Worm (Caenorhabditis elegans) whole organism, young adult: Measurements from ENCODE around the gene dnj-24.

Experiments
- C17E4.6 ChIP-seq: fragments of 200-800 bp; sonication (Bioruptor generic); IDR thresholded peaks from 2 replicates; pipeline ENCODE4 v1.3.6; 2022; ENCODE audit warnings: missing genetic modification reagents, missing genetic modification characterization, missing compliant biosample characterization
- D2030.7 ChIP-seq: fragments of 200-800 bp; sonication (Bioruptor generic); IDR thresholded peaks from 2 replicates; pipeline ENCODE4 v1.3.6; 2022; ENCODE audit warnings: missing genetic modification reagents, missing genetic modification characterization, missing compliant biosample characterization
- F23B12.7 ChIP-seq: sonication (generic microtip); optimal IDR thresholded peaks from 2 replicates; lab custom pipeline; 2017; ENCODE audit warnings: missing genetic modification characterization, mild to moderate bottlenecking, missing compliant biosample characterization, antibody characterized with exemption, moderate library complexity; ENCODE audit not compliant: insufficient read depth
- F55B11.4 ChIP-seq: sonication (generic microtip); optimal IDR thresholded peaks from 2 replicates; lab custom pipeline; 2016; ENCODE audit warnings: missing compliant biosample characterization, missing genetic modification characterization, borderline replicate concordance; ENCODE audit not compliant: insufficient read depth
- T07F8.4 ChIP-seq: sonication (generic microtip); optimal IDR thresholded peaks from 2 replicates; lab custom pipeline; 2016; ENCODE audit warnings: mild to moderate bottlenecking, missing genetic modification characterization, moderate library complexity, missing compliant biosample characterization
- Y56A3A.18 ChIP-seq: fragments of 200-800 bp; sonication (Bioruptor generic); IDR thresholded peaks from 2 replicates; pipeline ENCODE4 v1.3.6; 2022; ENCODE audit warnings: missing genetic modification reagents, missing genetic modification characterization, missing compliant biosample characterization
- Y95B8A.8 ChIP-seq: fragments of 200-800 bp; sonication (Bioruptor generic); IDR thresholded peaks from 2 replicates; pipeline ENCODE4 v1.3.6; 2022; ENCODE audit warnings: missing genetic modification reagents, missing genetic modification characterization, missing compliant biosample characterization
- ama-1 ChIP-seq, 3 experiments: fragments of 150-350 bp in 1 of 3; sonication (generic microtip) in 2 of 3; optimal IDR thresholded peaks; 2 replicates each; lab custom pipeline; 2014 to 2018; ENCODE audit warnings: missing biosample characterization in 2 of 3, missing genetic modification characterization in 2 of 3, missing genetic modification reagents in 2 of 3
- aptf-3 ChIP-seq: fragments of 200-800 bp; sonication (Bioruptor generic); IDR thresholded peaks from 2 replicates; pipeline ENCODE4 v1.3.6; 2022; ENCODE audit warnings: missing genetic modification characterization, missing compliant biosample characterization
- athp-1 ChIP-seq: sonication (generic microtip); optimal IDR thresholded peaks from 2 replicates; lab custom pipeline; 2017; ENCODE audit warnings: mild to moderate bottlenecking, missing genetic modification characterization, missing compliant biosample characterization
- attf-5 ChIP-seq: fragments of 200-800 bp; sonication (Bioruptor generic); optimal IDR thresholded peaks from 2 replicates; lab custom pipeline; 2018; ENCODE audit warnings: mild to moderate bottlenecking, missing genetic modification characterization, missing compliant biosample characterization
- attf-6 ChIP-seq: fragments of 200-800 bp; sonication (Bioruptor generic); IDR thresholded peaks from 2 replicates; pipeline ENCODE4 v1.3.6; 2022; ENCODE audit warnings: missing genetic modification reagents, missing genetic modification characterization, missing compliant biosample characterization
- cebp-1 ChIP-seq, 2 experiments: fragments of 200-800 bp in 1 of 2; sonication (Bioruptor generic) in 1 of 2; sonication (generic microtip) in 1 of 2; IDR thresholded peaks in 1 of 2; optimal IDR thresholded peaks in 1 of 2; 2 replicates each; pipeline versions ENCODE4 v1.3.6 to Lab custom; 2017 to 2022; ENCODE audit warnings: missing compliant biosample characterization in 2 of 2, missing genetic modification characterization in 2 of 2, mild to moderate bottlenecking in 1 of 2, missing genetic modification reagents in 1 of 2, moderate library complexity in 1 of 2
- ceh-27 ChIP-seq: fragments of 200-800 bp; sonication (Bioruptor generic); optimal IDR thresholded peaks from 2 replicates; lab custom pipeline; 2018; ENCODE audit warnings: mild to moderate bottlenecking, missing genetic modification characterization, moderate library complexity, missing compliant biosample characterization
- die-1 ChIP-seq: sonication (generic microtip); optimal IDR thresholded peaks from 2 replicates; lab custom pipeline; 2016; ENCODE audit warnings: missing genotype, mild to moderate bottlenecking, missing genetic modification characterization, missing compliant biosample characterization
- dpl-1 ChIP-seq: fragments of 150-350 bp; optimal IDR thresholded peaks from 2 replicates; lab custom pipeline; 2014; ENCODE audit warnings: missing biosample characterization, missing genetic modification reagents, missing genetic modification characterization
- efl-1 ChIP-seq: fragments of 150-350 bp; optimal IDR thresholded peaks from 2 replicates; lab custom pipeline; 2014; ENCODE audit warnings: missing biosample characterization, missing genetic modification reagents, missing genetic modification characterization
- ets-4 ChIP-seq: fragments of 200-800 bp; sonication (Bioruptor generic); optimal IDR thresholded peaks from 2 replicates; lab custom pipeline; 2018; ENCODE audit warnings: mild to moderate bottlenecking, missing genetic modification characterization, missing compliant biosample characterization
- gei-17 ChIP-seq: fragments of 200-800 bp; sonication (Bioruptor generic); optimal IDR thresholded peaks from 2 replicates; lab custom pipeline; 2018; ENCODE audit warnings: mild to moderate bottlenecking, missing genetic modification characterization, missing compliant biosample characterization
- him-1 ChIP-seq: sonication (generic microtip); optimal IDR thresholded peaks from 2 replicates; lab custom pipeline; 2016; ENCODE audit warnings: missing genotype, missing genetic modification reagents, missing genetic modification characterization, missing compliant biosample characterization
- hlh-26 ChIP-seq: fragments of 200-800 bp; sonication (Bioruptor generic); conservative IDR thresholded peaks from 2 replicates; pipeline ENCODE4 v1.3.6; 2022; ENCODE audit warnings: missing genetic modification reagents, missing genetic modification characterization, missing compliant biosample characterization
- hmg-1.2 ChIP-seq: fragments of 200-800 bp; sonication (Bioruptor generic); IDR thresholded peaks from 2 replicates; pipeline ENCODE4 v1.3.6; 2022; ENCODE audit warnings: missing genetic modification reagents, missing genetic modification characterization, missing compliant biosample characterization
- hsf-1 ChIP-seq: fragments of 200-800 bp; sonication (Bioruptor generic); IDR thresholded peaks from 2 replicates; pipeline ENCODE4 v1.3.6; 2022; ENCODE audit warnings: missing genetic modification reagents, missing genetic modification characterization, missing compliant biosample characterization
- lin-35 ChIP-seq, 3 experiments: fragments of 150-350 bp in 2 of 3; sonication (generic microtip) in 1 of 3; optimal IDR thresholded peaks; 2 replicates each; lab custom pipeline; 2014 to 2018; ENCODE audit warnings: missing biosample characterization in 3 of 3, missing genetic modification characterization in 3 of 3, missing genetic modification reagents in 3 of 3
- lin-54 ChIP-seq: fragments of 200-800 bp; sonication (Bioruptor generic); optimal IDR thresholded peaks from 2 replicates; lab custom pipeline; 2018; ENCODE audit warnings: mild to moderate bottlenecking, missing genetic modification characterization, missing compliant biosample characterization
- madf-8 ChIP-seq: fragments of 200-800 bp; sonication (Bioruptor generic); conservative IDR thresholded peaks from 2 replicates; pipeline ENCODE4 v1.3.6; 2022; ENCODE audit warnings: missing genetic modification reagents, missing genetic modification characterization, missing compliant biosample characterization
- mcd-1 ChIP-seq: fragments of 200-800 bp; sonication (Bioruptor generic); IDR thresholded peaks from 2 replicates; pipeline ENCODE4 v1.3.6; 2022; ENCODE audit warnings: missing genetic modification reagents, missing genetic modification characterization, missing compliant biosample characterization
- nhr-27 ChIP-seq: fragments of 200-800 bp; sonication (Bioruptor generic); optimal IDR thresholded peaks from 2 replicates; lab custom pipeline; 2018; ENCODE audit warnings: mild to moderate bottlenecking, missing genetic modification characterization, moderate library complexity, missing compliant biosample characterization
- nhr-80 ChIP-seq: sonication (generic microtip); optimal IDR thresholded peaks from 2 replicates; lab custom pipeline; 2016; ENCODE audit warnings: missing genetic modification characterization, missing compliant biosample characterization
- rec-8 ChIP-seq, 2 experiments: sonication (generic microtip); optimal IDR thresholded peaks; 2 replicates each; lab custom pipeline; 2016; ENCODE audit warnings: mild to moderate bottlenecking in 2 of 2, missing genetic modification characterization in 2 of 2, missing genetic modification reagents in 2 of 2, missing genotype in 2 of 2, missing biosample characterization in 1 of 2, missing compliant biosample characterization in 1 of 2, moderate library complexity in 1 of 2
- repo-1 ChIP-seq: sonication (generic microtip); optimal IDR thresholded peaks from 2 replicates; lab custom pipeline; 2017; ENCODE audit warnings: mild to moderate bottlenecking, missing genetic modification characterization, missing compliant biosample characterization
- snpc-1.3 ChIP-seq: sonication (generic microtip); optimal IDR thresholded peaks from 2 replicates; lab custom pipeline; 2017; ENCODE audit warnings: missing genetic modification characterization, mild to moderate bottlenecking, missing compliant biosample characterization, antibody characterized with exemption, moderate library complexity, missing genotype, missing genetic modification reagents; ENCODE audit not compliant: insufficient read depth
- snpc-4 ChIP-seq, 5 experiments: fragments of 150-350 bp in 1 of 5; sonication (generic microtip) in 4 of 5; optimal IDR thresholded peaks; 2 replicates each; lab custom pipeline; 2014 to 2018; ENCODE audit warnings: missing genetic modification characterization in 5 of 5, missing biosample characterization in 3 of 5, antibody characterized with exemption in 2 of 5, mild to moderate bottlenecking in 2 of 5, missing compliant biosample characterization in 2 of 5, missing genotype in 2 of 5, moderate library complexity in 2 of 5, missing genetic modification reagents in 1 of 5
- somi-1 ChIP-seq: fragments of 200-800 bp; sonication (Bioruptor generic); optimal IDR thresholded peaks from 2 replicates; lab custom pipeline; 2018; ENCODE audit warnings: mild to moderate bottlenecking, missing genetic modification characterization, missing compliant biosample characterization
- unc-130 ChIP-seq: sonication (generic microtip); optimal IDR thresholded peaks from 2 replicates; lab custom pipeline; 2016; ENCODE audit warnings: missing genetic modification reagents, missing genetic modification characterization, missing compliant biosample characterization
- unc-62 ChIP-seq: fragments of 150-350 bp; optimal IDR thresholded peaks from 2 replicates; lab custom pipeline; 2014; ENCODE audit warnings: missing biosample characterization, missing genetic modification reagents, missing genetic modification characterization
- xnd-1 ChIP-seq: sonication (generic microtip); optimal IDR thresholded peaks from 2 replicates; lab custom pipeline; 2016; ENCODE audit warnings: missing genotype, missing genetic modification reagents, missing genetic modification characterization, missing compliant biosample characterization
- zim-3 ChIP-seq: sonication (generic microtip); optimal IDR thresholded peaks from 2 replicates; lab custom pipeline; 2017; ENCODE audit warnings: mild to moderate bottlenecking, missing genetic modification characterization, moderate library complexity, missing compliant biosample characterization
- ztf-22 ChIP-seq: fragments of 200-800 bp; sonication (Bioruptor generic); optimal IDR thresholded peaks from 2 replicates; lab custom pipeline; 2018; ENCODE audit warnings: mild to moderate bottlenecking, missing genetic modification characterization, moderate library complexity, missing compliant biosample characterization
- ztf-26 ChIP-seq: sonication (generic microtip); optimal IDR thresholded peaks from 2 replicates; lab custom pipeline; 2017; ENCODE audit warnings: missing genetic modification characterization, missing compliant biosample characterization

Gene dnj-24

ce11 chrIII:5405628-5406084 is 18.2 kb downstream of the dnj-24 start, which contains the start of the genes W03A5.2 and Y32H12A.8:
Gene W03A5.2 (plus strand): TSS chrIII:5406034.
Gene Y32H12A.8 (minus strand): TSS chrIII:5406037.
- peak; percentile 1 for TF ChIP-seq lin-54 (GFP tag; lab: Kevin White, UChicago)
- no peak for TF ChIP-seq cebp-1 (GFP tag; IDR thresholded peaks at IDR 0.05; lab: Robert Waterston, UW)
- TF ChIP-seq cebp-1 (tag; optimal IDR thresholded peaks at IDR 0.05; lab: Kevin White, UChicago) = no peak
- no peak for TF ChIP-seq C17E4.6 (GFP tag; lab: Robert Waterston, UW)
- no peak for TF ChIP-seq ama-1 (optimal IDR thresholded peaks at IDR 0.05; lab: Kevin White, UChicago)
- no peak for TF ChIP-seq ama-1 (GFP tag; optimal IDR thresholded peaks at IDR 0.05; lab: Kevin White, UChicago)
- no peak for TF ChIP-seq hlh-26
- no peak for TF ChIP-seq aptf-3 (GFP tag; lab: Robert Waterston, UW)
- no peak for TF ChIP-seq T07F8.4 (tag; lab: Kevin White, UChicago)
- no peak for TF ChIP-seq attf-6 (GFP tag; lab: Robert Waterston, UW)
- TF ChIP-seq efl-1 (GFP tag; lab: Kevin White, UChicago) = peak; percentile 31
- no peak for TF ChIP-seq ceh-27 (GFP tag; lab: Kevin White, UChicago)
- no peak for TF ChIP-seq die-1 (tag; lab: Kevin White, UChicago)
- peak; percentile 4 for TF ChIP-seq nhr-80 (tag; lab: Kevin White, UChicago)
- TF ChIP-seq snpc-1.3 (tag; lab: Kevin White, UChicago) = no peak
- no peak for TF ChIP-seq F55B11.4 (tag; lab: Kevin White, UChicago)
- no peak for TF ChIP-seq ets-4 (GFP tag; lab: Kevin White, UChicago)
- peak; percentile 54 for TF ChIP-seq mcd-1
- peak; percentile 15 for TF ChIP-seq F23B12.7
- TF ChIP-seq attf-5 (GFP tag; lab: Kevin White, UChicago) = peak; percentile 64
- TF ChIP-seq repo-1 (tag; lab: Kevin White, UChicago) = no peak
- no peak for TF ChIP-seq Y56A3A.18 (GFP tag; lab: Robert Waterston, UW)
- TF ChIP-seq dpl-1 (GFP tag; lab: Kevin White, UChicago) = no peak
- no peak for TF ChIP-seq athp-1 (tag; lab: Kevin White, UChicago)
- no peak for TF ChIP-seq nhr-27
- TF ChIP-seq gei-17 = no peak
- TF ChIP-seq somi-1 (GFP tag; lab: Kevin White, UChicago) = no peak
- TF ChIP-seq hmg-1.2 (GFP tag; lab: Robert Waterston, UW) = peak; percentile 40; the same call in 1 of the 2 replicates
- no peak for TF ChIP-seq him-1 (tag; lab: Kevin White, UChicago)
- TF ChIP-seq snpc-4 (GFP tag; optimal IDR thresholded peaks at IDR 0.05; lab: Kevin White, UChicago) = no peak
- TF ChIP-seq snpc-4 (tag; optimal IDR thresholded peaks at IDR 0.05; lab: Kevin White, UChicago) = no peak
- TF ChIP-seq ztf-26 = no peak
- TF ChIP-seq D2030.7 (GFP tag; lab: Robert Waterston, UW) = no peak
- no peak for TF ChIP-seq unc-62 (GFP tag; lab: Kevin White, UChicago)
- TF ChIP-seq lin-35 (GFP tag; optimal IDR thresholded peaks at IDR 0.05; lab: Kevin White, UChicago) = no peak

- TF ChIP-seq ztf-22 (GFP tag; lab: Kevin White, UChicago) (no peak), hmg-1.2 (GFP tag; lab: Robert Waterston, UW) (peak; percentile 53; the same call in 1 of the 2 replicates)
These were observed 18.9 kb downstream of the dnj-24 start for ce11 chrIII:5404998-5405397.

ce11 chrIII:5402419-5402818 is 21.5 kb downstream of the dnj-24 start:
- no peak for TF ChIP-seq xnd-1 (tag; lab: Kevin White, UChicago)
- TF ChIP-seq snpc-4 (GFP tag; optimal IDR thresholded peaks at IDR 0.05; lab: Kevin White, UChicago) = no peak
- no peak for TF ChIP-seq snpc-4 (tag; optimal IDR thresholded peaks at IDR 0.05; lab: Kevin White, UChicago)
- no peak for TF ChIP-seq hsf-1 (GFP tag; lab: Robert Waterston, UW)
- TF ChIP-seq zim-3 (tag; lab: Kevin White, UChicago) = no peak
- no peak for TF ChIP-seq madf-8 (GFP tag; lab: Robert Waterston, UW)
- no peak for TF ChIP-seq nhr-27
- no peak for TF ChIP-seq rec-8 (tag; optimal IDR thresholded peaks at IDR 0.05; lab: Kevin White, UChicago)
- TF ChIP-seq unc-130 = no peak
- no peak for TF ChIP-seq Y95B8A.8 (GFP tag; lab: Robert Waterston, UW)
